Fruit fly (Drosophila melanogaster) whole organism, adult: ENCODE results near the gene CG14402.
A peak's percentile ranks its signal among the peaks of the same experiment; 100 is the strongest.

Source experiments
- CG12768 ChIP-seq: fragments of 200-800 bp; sonication (Bioruptor generic); optimal IDR thresholded peaks from 2 replicates; lab custom pipeline; 2017; ENCODE audit warnings: missing biosample characterization, missing genetic modification characterization, mild to moderate bottlenecking, moderate library complexity, missing genetic modification reagents
- CG33017 ChIP-seq: fragments of 200-800 bp; sonication (Bioruptor generic); optimal IDR thresholded peaks from 2 replicates; lab custom pipeline; 2018; ENCODE audit warnings: missing biosample characterization, mild to moderate bottlenecking, missing genetic modification characterization, moderate library complexity
- CG5204 ChIP-seq: fragments of 200-800 bp; sonication (Bioruptor generic); optimal IDR thresholded peaks from 2 replicates; lab custom pipeline; 2016; ENCODE audit warnings: missing biosample characterization, missing genetic modification characterization
- CG7101 ChIP-seq: fragments of 200-800 bp; sonication (Bioruptor generic); optimal IDR thresholded peaks from 2 replicates; lab custom pipeline; 2018; ENCODE audit warnings: missing biosample characterization, mild to moderate bottlenecking, missing genetic modification characterization, moderate library complexity
- Clk ChIP-seq: fragments of 200-800 bp; sonication (Bioruptor generic); optimal IDR thresholded peaks from 2 replicates; lab custom pipeline; 2017; ENCODE audit warnings: missing biosample characterization, missing genetic modification characterization
- Mnt ChIP-seq: fragments of 200-800 bp; sonication (Bioruptor generic); optimal IDR thresholded peaks from 2 replicates; lab custom pipeline; 2016; ENCODE audit warnings: missing biosample characterization, mild to moderate bottlenecking, missing genetic modification characterization
- kay ChIP-seq: fragments of 200-800 bp; sonication (Bioruptor generic); peaks from one replicate; lab custom pipeline; 2016; ENCODE audit warnings: missing biosample characterization, missing genetic modification characterization, borderline replicate concordance
- ovo ChIP-seq: fragments of 200-800 bp; sonication (Bioruptor generic); optimal IDR thresholded peaks from 2 replicates; lab custom pipeline; 2016; ENCODE audit warnings: missing biosample characterization, missing genetic modification characterization
- pad ChIP-seq: fragments of 200-800 bp; sonication (Bioruptor generic); optimal IDR thresholded peaks from 3 replicates; lab custom pipeline; 2017; ENCODE audit warnings: missing biosample characterization, missing genetic modification characterization, mild to moderate bottlenecking, moderate library complexity, missing genetic modification reagents

dm6 chr2L:20883624-20884220, 34.6 kb downstream of the CG14402 start:
- peak; percentile 2 for TF ChIP-seq Mnt (GFP tag; lab: Kevin White, UChicago)
- TF ChIP-seq CG5204 = no peak
- peak; percentile 31 for TF ChIP-seq CG12768 (GFP tag; lab: Kevin White, UChicago)
- TF ChIP-seq kay = no peak
- TF ChIP-seq Clk (GFP tag; lab: Kevin White, UChicago) = no peak
- no peak for TF ChIP-seq CG7101 (tag; lab: Kevin White, UChicago)
- TF ChIP-seq CG33017 (tag; lab: Kevin White, UChicago) = peak; percentile 14
- TF ChIP-seq pad (GFP tag; lab: Kevin White, UChicago) = peak; percentile 21
- peak; percentile 45 for TF ChIP-seq ovo (GFP tag; lab: Kevin White, UChicago)
